Fruit fly (Drosophila melanogaster) Kc167 (cell line): ENCODE results near the gene nonC.

Experiments used
- Myc ChIP-seq: fragments of >200 bp; optimal IDR thresholded peaks from 2 replicates; lab custom pipeline; 2017; ENCODE audit warnings: missing external identifiers
- Sin3A ChIP-seq: fragments of >200 bp; optimal IDR thresholded peaks from 2 replicates; lab custom pipeline; 2018; ENCODE audit warnings: missing external identifiers
- h ChIP-seq: fragments of >200 bp; optimal IDR thresholded peaks from 3 replicates; lab custom pipeline; 2018; ENCODE audit warnings: missing external identifiers
- insv ChIP-seq: fragments of >200 bp; optimal IDR thresholded peaks from 3 replicates; lab custom pipeline; 2018; ENCODE audit warnings: missing external identifiers
- psq ChIP-seq: fragments of >200 bp; optimal IDR thresholded peaks from 2 replicates; lab custom pipeline; 2017; ENCODE audit warnings: missing external identifiers
- ttk ChIP-seq: sonication (Bioruptor generic); optimal IDR thresholded peaks from 2 replicates; lab custom pipeline; 2017; ENCODE audit warnings: missing external identifiers

nonC gene

dm6 chrX:6856332-6856995 is 32.2 kb downstream of the nonC start:
- TF ChIP-seq insv (no peak), psq (lab: Kevin White, UChicago) (peak; percentile 16), Myc (no peak), ttk (lab: Kevin White, UChicago) (no peak), h (no peak), Sin3A (no peak)

dm6 chrX:6857269-6857668 is 33.0 kb downstream of the nonC start:
- no peak for TF ChIP-seq h
- no peak for TF ChIP-seq ttk (lab: Kevin White, UChicago)

- no peak for TF ChIP-seq insv
- TF ChIP-seq psq (lab: Kevin White, UChicago) = no peak
- TF ChIP-seq Sin3A = no peak
- TF ChIP-seq Myc = no peak
- TF ChIP-seq h = no peak
- TF ChIP-seq ttk (lab: Kevin White, UChicago) = no peak
These were observed 33.4 kb downstream of the nonC start for dm6 chrX:6857693-6858092.

- TF ChIP-seq Myc (no peak), Sin3A (no peak), insv (no peak), psq (lab: Kevin White, UChicago) (peak; percentile 69)
These were observed 34.9 kb downstream of the nonC start for dm6 chrX:6859245-6859644.

- TF ChIP-seq Sin3A = no peak
These were observed 35.6 kb downstream of the nonC start for dm6 chrX:6859756-6860412.

dm6 chrX:6860413-6861089 is 36.3 kb downstream of the nonC start:
- TF ChIP-seq h = no peak

- TF ChIP-seq h (no peak), Sin3A (no peak), insv (no peak), Myc (no peak), ttk (lab: Kevin White, UChicago) (no peak), psq (lab: Kevin White, UChicago) (no peak)
These were observed 37.3 kb downstream of the nonC start for dm6 chrX:6861523-6862077.

dm6 chrX:6862521-6863288 is 38.4 kb downstream of the nonC start:
- TF ChIP-seq psq (lab: Kevin White, UChicago) (peak; percentile 52), h (no peak)

- no peak for TF ChIP-seq Myc
- no peak for TF ChIP-seq ttk (lab: Kevin White, UChicago)
- no peak for TF ChIP-seq h
- no peak for TF ChIP-seq psq (lab: Kevin White, UChicago)
- TF ChIP-seq Sin3A = no peak
- no peak for TF ChIP-seq insv
These were observed 39.1 kb downstream of the nonC start, which contains the start of gene CG43736 for dm6 chrX:6863289-6863938. Gene CG43736 (plus strand): TSS chrX:6863888.

- no peak for TF ChIP-seq Myc
- TF ChIP-seq psq (lab: Kevin White, UChicago) = no peak
- no peak for TF ChIP-seq ttk (lab: Kevin White, UChicago)
- no peak for TF ChIP-seq insv
- no peak for TF ChIP-seq Sin3A
- TF ChIP-seq h = no peak
These were observed 40.7 kb downstream of the nonC start for dm6 chrX:6865039-6865438.

- TF ChIP-seq Sin3A (no peak), Myc (no peak), ttk (lab: Kevin White, UChicago) (no peak), psq (lab: Kevin White, UChicago) (no peak), h (no peak), insv (no peak)
These were observed 41.7 kb downstream of the nonC start for dm6 chrX:6866040-6866439.

- no peak for TF ChIP-seq h
- no peak for TF ChIP-seq psq (lab: Kevin White, UChicago)
- TF ChIP-seq Sin3A = no peak
- no peak for TF ChIP-seq ttk (lab: Kevin White, UChicago)
These were observed 42.5 kb downstream of the nonC start for dm6 chrX:6866764-6867163.
